Worm (Caenorhabditis elegans) whole organism, L1 larva: Measurements from ENCODE around the gene rps-8.
A peak's percentile ranks its signal among the peaks of the same experiment; 100 is the strongest.

ENCODE experiments used
- C04F5.9 ChIP-seq: sonication (generic microtip); optimal IDR thresholded peaks from 2 replicates; lab custom pipeline; 2016; ENCODE audit warnings: missing genetic modification characterization, missing compliant biosample characterization
- C34B4.2 ChIP-seq: sonication (generic microtip); optimal IDR thresholded peaks from 2 replicates; lab custom pipeline; 2017; ENCODE audit warnings: mild to moderate bottlenecking, missing genetic modification characterization, missing compliant biosample characterization
- F16B12.6 ChIP-seq: fragments of 150-350 bp; optimal IDR thresholded peaks from 2 replicates; lab custom pipeline; 2014; ENCODE audit warnings: missing biosample characterization, missing genetic modification characterization
- Y116A8C.19 ChIP-seq: sonication (generic microtip); optimal IDR thresholded peaks from 2 replicates; lab custom pipeline; 2016; ENCODE audit warnings: missing compliant biosample characterization, missing genetic modification characterization, borderline replicate concordance
- aha-1 ChIP-seq: fragments of 150-350 bp; optimal IDR thresholded peaks from 2 replicates; lab custom pipeline; 2014; ENCODE audit warnings: missing biosample characterization, missing genetic modification characterization
- aly-2 ChIP-seq: fragments of 150-350 bp; optimal IDR thresholded peaks from 2 replicates; lab custom pipeline; 2014; ENCODE audit warnings: missing biosample characterization, missing genetic modification characterization
- ama-1 ChIP-seq: fragments of 150-350 bp; optimal IDR thresholded peaks from 2 replicates; lab custom pipeline; 2014
- ceh-63 ChIP-seq: fragments of 200-800 bp; sonication (Bioruptor generic); optimal IDR thresholded peaks from 2 replicates; lab custom pipeline; 2018; ENCODE audit warnings: mild to moderate bottlenecking, missing genetic modification characterization, missing compliant biosample characterization
- ceh-82 ChIP-seq, 3 experiments: fragments of 150-350 bp in 1 of 3; sonication (generic microtip) in 2 of 3; optimal IDR thresholded peaks; 2 replicates each; lab custom pipeline; 2014 to 2017; ENCODE audit warnings: missing biosample characterization in 3 of 3, missing genetic modification characterization in 3 of 3
- ceh-88 ChIP-seq: fragments of 200-800 bp; sonication (Bioruptor generic); IDR thresholded peaks from 2 replicates; pipeline ENCODE4 v1.3.6; 2022; ENCODE audit warnings: missing genetic modification characterization, missing compliant biosample characterization
- ceh-90 ChIP-seq: sonication (generic microtip); optimal IDR thresholded peaks from 2 replicates; lab custom pipeline; 2016; ENCODE audit warnings: missing genetic modification characterization, missing compliant biosample characterization
- ces-1 ChIP-seq: fragments of 150-350 bp; optimal IDR thresholded peaks from 2 replicates; lab custom pipeline; 2014; ENCODE audit warnings: missing biosample characterization, missing genetic modification reagents, missing genetic modification characterization
- dpl-1 ChIP-seq, 3 experiments: fragments of 150-350 bp in 2 of 3; sonication (generic microtip) in 1 of 3; optimal IDR thresholded peaks; 2 replicates each; lab custom pipeline; 2014 to 2017; ENCODE audit warnings: missing biosample characterization in 3 of 3, missing genetic modification characterization in 3 of 3, missing genetic modification reagents in 3 of 3
- dsc-1 ChIP-seq: sonication (generic microtip); optimal IDR thresholded peaks from 2 replicates; lab custom pipeline; 2016; ENCODE audit warnings: mild to moderate bottlenecking, missing genetic modification characterization, missing compliant biosample characterization
- efl-1 ChIP-seq, 4 experiments: fragments of 150-350 bp; optimal IDR thresholded peaks in 3 of 4; peaks in 1 of 4; 1 replicate in 1 of 4; 2 replicates in 3 of 4; lab custom pipeline; 2014; ENCODE audit warnings: missing biosample characterization in 2 of 4, missing genetic modification characterization in 2 of 4, missing genetic modification reagents in 2 of 4
- efl-3 ChIP-seq: fragments of 200-800 bp; sonication (Bioruptor generic); optimal IDR thresholded peaks from 2 replicates; lab custom pipeline; 2018; ENCODE audit warnings: mild to moderate bottlenecking, missing genetic modification characterization, missing compliant biosample characterization
- egl-27 ChIP-seq, 2 experiments: fragments of 150-350 bp in 1 of 2; sonication (generic microtip); optimal IDR thresholded peaks; 3 replicates each; lab custom pipeline; 2017 to 2018; ENCODE audit warnings: missing biosample characterization in 2 of 2, missing genetic modification characterization in 2 of 2, missing genetic modification reagents in 2 of 2
- ets-5 ChIP-seq: fragments of 200-800 bp; sonication (Bioruptor generic); IDR thresholded peaks from 2 replicates; pipeline ENCODE4 v1.3.6; 2022; ENCODE audit warnings: missing genetic modification characterization, missing compliant biosample characterization
- fkh-8 ChIP-seq: sonication (generic microtip); optimal IDR thresholded peaks from 2 replicates; lab custom pipeline; 2016; ENCODE audit warnings: mild to moderate bottlenecking, missing genetic modification characterization, missing compliant biosample characterization
- grh-1 ChIP-seq: fragments of 200-800 bp; sonication (Bioruptor generic); IDR thresholded peaks from 2 replicates; pipeline ENCODE4 v1.3.6; 2022; ENCODE audit warnings: missing genetic modification reagents, missing genetic modification characterization, missing compliant biosample characterization
- hlh-17 ChIP-seq: fragments of 200-800 bp; sonication (Bioruptor generic); optimal IDR thresholded peaks from 2 replicates; lab custom pipeline; 2018; ENCODE audit warnings: missing genetic modification characterization, mild to moderate bottlenecking, missing compliant biosample characterization, moderate library complexity, borderline replicate concordance
- irx-1 ChIP-seq: sonication (generic microtip); optimal IDR thresholded peaks from 2 replicates; lab custom pipeline; 2016; ENCODE audit warnings: missing genetic modification characterization, missing compliant biosample characterization
- jun-1 ChIP-seq: fragments of 150-350 bp; optimal IDR thresholded peaks from 2 replicates; lab custom pipeline; 2014; ENCODE audit warnings: missing biosample characterization, missing genetic modification reagents, missing genetic modification characterization
- lin-14 ChIP-seq: fragments of 200-800 bp; sonication (Bioruptor generic); optimal IDR thresholded peaks from 2 replicates; lab custom pipeline; 2018; ENCODE audit warnings: mild to moderate bottlenecking, missing genetic modification characterization, moderate library complexity, missing compliant biosample characterization
- lin-15B ChIP-seq: fragments of 150-350 bp; sonication (generic microtip); optimal IDR thresholded peaks from 3 replicates; lab custom pipeline; 2014; ENCODE audit warnings: missing biosample characterization, missing genetic modification characterization
- lin-35 ChIP-seq, 2 experiments: fragments of 150-350 bp; optimal IDR thresholded peaks; 2 replicates each; lab custom pipeline; 2014; ENCODE audit warnings: missing biosample characterization in 2 of 2, missing genetic modification characterization in 2 of 2, missing genetic modification reagents in 2 of 2
- lsy-2 ChIP-seq, 2 experiments: fragments of 150-350 bp; optimal IDR thresholded peaks; 2 replicates each; lab custom pipeline; 2014; ENCODE audit warnings: missing biosample characterization in 2 of 2, missing genetic modification characterization in 2 of 2
- mdl-1 ChIP-seq, 2 experiments: fragments of 150-350 bp; optimal IDR thresholded peaks; 2 replicates each; lab custom pipeline; 2014 to 2017; ENCODE audit warnings: missing biosample characterization in 2 of 2, missing genetic modification characterization in 2 of 2, inconsistent platforms in 1 of 2
- nhr-11 ChIP-seq: fragments of 150-350 bp; optimal IDR thresholded peaks from 2 replicates; lab custom pipeline; 2014; ENCODE audit warnings: missing biosample characterization, missing genetic modification characterization
- nhr-12 ChIP-seq: sonication (generic microtip); optimal IDR thresholded peaks from 2 replicates; lab custom pipeline; 2017; ENCODE audit warnings: missing biosample characterization, missing genetic modification characterization
- nhr-20 ChIP-seq: sonication (generic microtip); optimal IDR thresholded peaks from 2 replicates; lab custom pipeline; 2016; ENCODE audit warnings: mild to moderate bottlenecking, missing genetic modification characterization, missing compliant biosample characterization
- nhr-76 ChIP-seq: sonication (generic microtip); optimal IDR thresholded peaks from 2 replicates; lab custom pipeline; 2017; ENCODE audit warnings: missing biosample characterization, missing genetic modification characterization
- nhr-77 ChIP-seq: fragments of 150-350 bp; optimal IDR thresholded peaks from 2 replicates; lab custom pipeline; 2014; ENCODE audit warnings: missing biosample characterization, missing genetic modification characterization
- nhr-84 ChIP-seq: sonication (generic microtip); optimal IDR thresholded peaks from 2 replicates; lab custom pipeline; 2017; ENCODE audit warnings: missing biosample characterization, missing genetic modification characterization
- nhr-85 ChIP-seq: sonication (generic microtip); peaks from one replicate; lab custom pipeline; 2016; ENCODE audit warnings: missing genetic modification characterization, inconsistent platforms, missing compliant biosample characterization
- nhr-90 ChIP-seq: sonication (generic microtip); optimal IDR thresholded peaks from 2 replicates; lab custom pipeline; 2016; ENCODE audit warnings: mild to moderate bottlenecking, missing genetic modification characterization, missing compliant biosample characterization; ENCODE audit not compliant: poor library complexity
- pag-3 ChIP-seq: sonication (generic microtip); optimal IDR thresholded peaks from 2 replicates; lab custom pipeline; 2017; ENCODE audit warnings: missing genetic modification characterization, mild to moderate bottlenecking, missing compliant biosample characterization, antibody characterized with exemption, borderline replicate concordance; ENCODE audit not compliant: insufficient read depth
- pax-3 ChIP-seq: fragments of 200-800 bp; sonication (Bioruptor generic); optimal IDR thresholded peaks from 2 replicates; lab custom pipeline; 2018; ENCODE audit warnings: mild to moderate bottlenecking, missing genetic modification characterization, moderate library complexity, missing compliant biosample characterization
- pqm-1 ChIP-seq: sonication (generic microtip); optimal IDR thresholded peaks from 3 replicates; lab custom pipeline; 2017; ENCODE audit warnings: missing biosample characterization, missing genetic modification characterization
- skn-1 ChIP-seq: fragments of 150-350 bp; optimal IDR thresholded peaks from 2 replicates; lab custom pipeline; 2014; ENCODE audit warnings: missing biosample characterization, missing genetic modification characterization
- snpc-4 ChIP-seq: fragments of 150-350 bp; optimal IDR thresholded peaks from 2 replicates; lab custom pipeline; 2014; ENCODE audit warnings: missing biosample characterization, missing genetic modification characterization
- snu-23 ChIP-seq: sonication (generic microtip); optimal IDR thresholded peaks from 2 replicates; lab custom pipeline; 2016; ENCODE audit warnings: missing genetic modification characterization, missing compliant biosample characterization
- sptf-1 ChIP-seq: fragments of 150-350 bp; optimal IDR thresholded peaks from 2 replicates; lab custom pipeline; 2014; ENCODE audit warnings: missing biosample characterization, missing genetic modification characterization
- swsn-7 ChIP-seq: sonication (generic microtip); optimal IDR thresholded peaks from 2 replicates; lab custom pipeline; 2016; ENCODE audit warnings: missing genetic modification characterization, missing compliant biosample characterization
- tlp-1 ChIP-seq: fragments of 150-350 bp; optimal IDR thresholded peaks from 2 replicates; lab custom pipeline; 2014; ENCODE audit warnings: missing biosample characterization, missing genetic modification characterization
- unc-130 ChIP-seq: fragments of 150-350 bp; optimal IDR thresholded peaks from 2 replicates; lab custom pipeline; 2017; ENCODE audit warnings: missing biosample characterization, missing genetic modification characterization, inconsistent platforms
- unc-86 ChIP-seq: sonication (generic microtip); optimal IDR thresholded peaks from 2 replicates; lab custom pipeline; 2016; ENCODE audit warnings: missing genetic modification characterization, missing compliant biosample characterization
- ztf-11 ChIP-seq, 2 experiments: sonication (generic microtip); optimal IDR thresholded peaks; 2 replicates each; lab custom pipeline; 2016 to 2017; ENCODE audit warnings: missing genetic modification characterization in 2 of 2, missing biosample characterization in 1 of 2, missing compliant biosample characterization in 1 of 2

Gene rps-8

ce11 chrIV:7313397-7313910 lies at the start of gene rps-8:
Gene rps-8, minus strand, starts transcription at chrIV:7313860.
- no peak for TF ChIP-seq ceh-82 (tag; optimal IDR thresholded peaks at IDR 0.05; lab: Kevin White, UChicago)
- TF ChIP-seq egl-27 (tag; optimal IDR thresholded peaks at IDR 0.05; lab: Kevin White, UChicago) = no peak
- no peak for TF ChIP-seq efl-1 (optimal IDR thresholded peaks at IDR 0.05; lab: Kevin White, UChicago)
- TF ChIP-seq efl-1 (GFP tag; optimal IDR thresholded peaks at IDR 0.05 in 1 of 2; lab: Kevin White, UChicago) = peak in 1 of 2 experiments; percentile 4
- peak; percentile 14 for TF ChIP-seq dsc-1 (tag; lab: Kevin White, UChicago)

- TF ChIP-seq efl-3 (no peak), efl-1 (optimal IDR thresholded peaks at IDR 0.05; lab: Kevin White, UChicago) (no peak), efl-1 (GFP tag; optimal IDR thresholded peaks at IDR 0.05 in 1 of 2; lab: Kevin White, UChicago) (peak in 1 of 2 experiments; percentile 81), unc-130 (no peak), ceh-88 (GFP tag; lab: Robert Waterston, UW) (no peak)
- TF ChIP-seq, all 84 proteins: peak for 1
Measured at ce11 chrIV:7346751-7347150, 33.1 kb upstream of the rps-8 start, which contains the start of gene daf-42. Gene daf-42, minus strand, starts transcription at chrIV:7346851.

ce11 chrIV:7344020-7344419 lies 30.4 kb upstream of the rps-8 start:
- TF ChIP-seq nhr-11 (no peak), ztf-11 (tag; optimal IDR thresholded peaks at IDR 0.05; lab: Kevin White, UChicago) (no peak), lin-35 (GFP tag; optimal IDR thresholded peaks at IDR 0.05; lab: Kevin White, UChicago) (peak; percentile 15 to 66), pqm-1 (tag; lab: Kevin White, UChicago) (no peak), snpc-4 (tag; lab: Kevin White, UChicago) (no peak), unc-86 (no peak), jun-1 (no peak), C34B4.2 (tag; lab: Kevin White, UChicago) (no peak), skn-1 (tag; lab: Kevin White, UChicago) (peak; percentile 4), aly-2 (tag; lab: Kevin White, UChicago) (no peak), irx-1 (tag; lab: Kevin White, UChicago) (no peak), lsy-2 (tag; optimal IDR thresholded peaks at IDR 0.05; lab: Kevin White, UChicago) (no peak), lin-14 (GFP tag; lab: Kevin White, UChicago) (peak; percentile 16), pag-3 (tag; lab: Kevin White, UChicago) (no peak), snu-23 (GFP tag; lab: Kevin White, UChicago) (no peak), aha-1 (tag; lab: Kevin White, UChicago) (no peak), C04F5.9 (tag; lab: Kevin White, UChicago) (no peak), Y116A8C.19 (no peak), ceh-90 (tag; lab: Kevin White, UChicago) (no peak), nhr-90 (peak; percentile 51), nhr-12 (tag; lab: Kevin White, UChicago) (no peak), nhr-84 (tag; lab: Kevin White, UChicago) (no peak), ceh-63 (GFP tag; lab: Kevin White, UChicago) (no peak), hlh-17 (GFP tag; lab: Kevin White, UChicago) (no peak), egl-27 (tag; optimal IDR thresholded peaks at IDR 0.05; lab: Kevin White, UChicago) (no peak), swsn-7 (peak; percentile 12), ces-1 (GFP tag; lab: Kevin White, UChicago) (no peak), dpl-1 (GFP tag; optimal IDR thresholded peaks at IDR 0.05; lab: Kevin White, UChicago) (peak in 1 of 3 experiments; percentile 2), pax-3 (tag; lab: Kevin White, UChicago) (no peak), grh-1 (GFP tag; lab: Robert Waterston, UW) (no peak), nhr-77 (tag; lab: Kevin White, UChicago) (peak; percentile 0), sptf-1 (tag; lab: Kevin White, UChicago) (no peak), lin-15B (no peak), nhr-85 (peak; percentile 48), nhr-20 (tag; lab: Kevin White, UChicago) (no peak), ets-5 (GFP tag; lab: Robert Waterston, UW) (no peak), fkh-8 (tag; lab: Kevin White, UChicago) (no peak), mdl-1 (tag; optimal IDR thresholded peaks at IDR 0.05; lab: Kevin White, UChicago) (peak in 1 of 2 experiments; percentile 25), ama-1 (lab: Kevin White, UChicago) (no peak), tlp-1 (no peak), F16B12.6 (tag; lab: Kevin White, UChicago) (no peak), nhr-76 (tag; lab: Kevin White, UChicago) (no peak)
